Worm (Caenorhabditis elegans) whole organism, young adult: ENCODE data around the gene ttr-57.

Experiments
- B0019.2 ChIP-seq: fragments of 200-800 bp; sonication (Bioruptor generic); conservative IDR thresholded peaks from 2 replicates; pipeline ENCODE4 v1.3.6; 2022; ENCODE audit warnings: missing genetic modification reagents, missing genetic modification characterization, missing compliant biosample characterization
- B0261.1 ChIP-seq: sonication (generic microtip); optimal IDR thresholded peaks from 2 replicates; lab custom pipeline; 2016; ENCODE audit warnings: mild to moderate bottlenecking, missing genetic modification characterization, moderate library complexity, missing compliant biosample characterization
- C17E4.6 ChIP-seq: fragments of 200-800 bp; sonication (Bioruptor generic); IDR thresholded peaks from 2 replicates; pipeline ENCODE4 v1.3.6; 2022; ENCODE audit warnings: missing genetic modification reagents, missing genetic modification characterization, missing compliant biosample characterization
- D2030.7 ChIP-seq: fragments of 200-800 bp; sonication (Bioruptor generic); IDR thresholded peaks from 2 replicates; pipeline ENCODE4 v1.3.6; 2022; ENCODE audit warnings: missing genetic modification reagents, missing genetic modification characterization, missing compliant biosample characterization
- F10E7.11 ChIP-seq: sonication (generic microtip); optimal IDR thresholded peaks from 2 replicates; lab custom pipeline; 2017; ENCODE audit warnings: mild to moderate bottlenecking, missing genetic modification characterization, moderate library complexity, missing compliant biosample characterization
- F22D6.2 ChIP-seq: sonication (generic microtip); optimal IDR thresholded peaks from 2 replicates; lab custom pipeline; 2016; ENCODE audit warnings: mild to moderate bottlenecking, missing genetic modification characterization, missing compliant biosample characterization
- F37B4.10 ChIP-seq: fragments of 200-800 bp; sonication (Bioruptor generic); IDR thresholded peaks from 2 replicates; pipeline ENCODE4 v1.3.6; 2022; ENCODE audit warnings: missing genetic modification characterization, missing compliant biosample characterization
- F39B2.1 ChIP-seq: fragments of 200-800 bp; sonication (Bioruptor generic); IDR thresholded peaks from 2 replicates; pipeline ENCODE4 v1.3.6; 2022; ENCODE audit warnings: missing genetic modification reagents, missing genetic modification characterization, missing compliant biosample characterization
- F52B5.7 ChIP-seq: sonication (generic microtip); optimal IDR thresholded peaks from 2 replicates; lab custom pipeline; 2016; ENCODE audit warnings: mild to moderate bottlenecking, missing genetic modification characterization, missing compliant biosample characterization
- F55B11.4 ChIP-seq: sonication (generic microtip); optimal IDR thresholded peaks from 2 replicates; lab custom pipeline; 2016; ENCODE audit warnings: missing compliant biosample characterization, missing genetic modification characterization, borderline replicate concordance; ENCODE audit not compliant: insufficient read depth
- F57C9.4 ChIP-seq: sonication (generic microtip); optimal IDR thresholded peaks from 2 replicates; lab custom pipeline; 2017; ENCODE audit warnings: mild to moderate bottlenecking, missing genetic modification characterization, missing compliant biosample characterization
- K12H6.12 ChIP-seq: fragments of 200-800 bp; sonication (Bioruptor generic); optimal IDR thresholded peaks from 2 replicates; lab custom pipeline; 2018; ENCODE audit warnings: mild to moderate bottlenecking, missing genetic modification characterization, missing compliant biosample characterization
- T07F8.4 ChIP-seq: sonication (generic microtip); optimal IDR thresholded peaks from 2 replicates; lab custom pipeline; 2016; ENCODE audit warnings: mild to moderate bottlenecking, missing genetic modification characterization, moderate library complexity, missing compliant biosample characterization
- Y53F4B.3 ChIP-seq: fragments of 200-800 bp; sonication (Bioruptor generic); IDR thresholded peaks from 2 replicates; pipeline ENCODE4 v1.3.6; 2022; ENCODE audit warnings: missing genetic modification reagents, missing genetic modification characterization, missing compliant biosample characterization
- Y53G8AR.9 ChIP-seq: fragments of 200-800 bp; sonication (Bioruptor generic); conservative IDR thresholded peaks from 2 replicates; pipeline ENCODE4 v1.3.6; 2022; ENCODE audit warnings: missing genetic modification reagents, missing genetic modification characterization, missing compliant biosample characterization
- Y56A3A.18 ChIP-seq: fragments of 200-800 bp; sonication (Bioruptor generic); IDR thresholded peaks from 2 replicates; pipeline ENCODE4 v1.3.6; 2022; ENCODE audit warnings: missing genetic modification reagents, missing genetic modification characterization, missing compliant biosample characterization
- Y67H2A.10 ChIP-seq: fragments of 200-800 bp; sonication (Bioruptor generic); conservative IDR thresholded peaks from 2 replicates; pipeline ENCODE4 v1.3.6; 2022; ENCODE audit warnings: missing genetic modification reagents, missing genetic modification characterization, missing compliant biosample characterization
- Y95B8A.8 ChIP-seq: fragments of 200-800 bp; sonication (Bioruptor generic); IDR thresholded peaks from 2 replicates; pipeline ENCODE4 v1.3.6; 2022; ENCODE audit warnings: missing genetic modification reagents, missing genetic modification characterization, missing compliant biosample characterization
- ZK185.1 ChIP-seq: sonication (generic microtip); optimal IDR thresholded peaks from 2 replicates; lab custom pipeline; 2016; ENCODE audit warnings: mild to moderate bottlenecking, missing genetic modification characterization, missing compliant biosample characterization; ENCODE audit not compliant: poor library complexity, severe bottlenecking
- akir-1 ChIP-seq: fragments of 200-800 bp; sonication (Bioruptor generic); optimal IDR thresholded peaks from 2 replicates; lab custom pipeline; 2018; ENCODE audit warnings: mild to moderate bottlenecking, missing genetic modification characterization, moderate library complexity, missing compliant biosample characterization
- atf-7 ChIP-seq: sonication (generic microtip); optimal IDR thresholded peaks from 2 replicates; lab custom pipeline; 2017; ENCODE audit warnings: mild to moderate bottlenecking, missing genetic modification characterization, missing compliant biosample characterization
- bed-1 ChIP-seq: fragments of 200-800 bp; sonication (Bioruptor generic); IDR thresholded peaks from 2 replicates; pipeline ENCODE4 v1.3.6; 2022; ENCODE audit warnings: missing genetic modification reagents, missing genetic modification characterization, missing compliant biosample characterization
- ccch-3 ChIP-seq: fragments of 200-800 bp; sonication (Bioruptor generic); optimal IDR thresholded peaks from 2 replicates; lab custom pipeline; 2018; ENCODE audit warnings: mild to moderate bottlenecking, missing genetic modification characterization, missing compliant biosample characterization
- ceh-27 ChIP-seq: fragments of 200-800 bp; sonication (Bioruptor generic); optimal IDR thresholded peaks from 2 replicates; lab custom pipeline; 2018; ENCODE audit warnings: mild to moderate bottlenecking, missing genetic modification characterization, moderate library complexity, missing compliant biosample characterization
- ceh-58 ChIP-seq: fragments of 200-800 bp; sonication (Bioruptor generic); IDR thresholded peaks from 2 replicates; pipeline ENCODE4 v1.3.6; 2022; ENCODE audit warnings: missing genetic modification characterization, missing compliant biosample characterization
- ceh-91 ChIP-seq: fragments of 200-800 bp; sonication (Bioruptor generic); IDR thresholded peaks from 2 replicates; pipeline ENCODE4 v1.3.6; 2022; ENCODE audit warnings: missing genetic modification reagents, missing genetic modification characterization, missing compliant biosample characterization
- dpl-1 ChIP-seq: fragments of 150-350 bp; optimal IDR thresholded peaks from 2 replicates; lab custom pipeline; 2014; ENCODE audit warnings: missing biosample characterization, missing genetic modification reagents, missing genetic modification characterization
- ets-4 ChIP-seq: fragments of 200-800 bp; sonication (Bioruptor generic); optimal IDR thresholded peaks from 2 replicates; lab custom pipeline; 2018; ENCODE audit warnings: mild to moderate bottlenecking, missing genetic modification characterization, missing compliant biosample characterization
- fkh-3 ChIP-seq: sonication (generic microtip); optimal IDR thresholded peaks from 2 replicates; lab custom pipeline; 2016; ENCODE audit warnings: mild to moderate bottlenecking, missing genetic modification characterization, missing compliant biosample characterization
- hrde-1 ChIP-seq: sonication (generic microtip); optimal IDR thresholded peaks from 2 replicates; lab custom pipeline; 2016; ENCODE audit warnings: missing genetic modification characterization, mild to moderate bottlenecking, missing compliant biosample characterization, moderate library complexity, missing genotype, missing genetic modification reagents, borderline replicate concordance
- lin-35 ChIP-seq, 3 experiments: fragments of 150-350 bp in 2 of 3; sonication (generic microtip) in 1 of 3; optimal IDR thresholded peaks; 2 replicates each; lab custom pipeline; 2014 to 2018; ENCODE audit warnings: missing biosample characterization in 3 of 3, missing genetic modification characterization in 3 of 3, missing genetic modification reagents in 3 of 3
- lin-40 ChIP-seq: sonication (generic microtip); optimal IDR thresholded peaks from 2 replicates; lab custom pipeline; 2016; ENCODE audit warnings: missing genetic modification characterization, mild to moderate bottlenecking, missing compliant biosample characterization, missing genotype, missing genetic modification reagents
- lin-54 ChIP-seq: fragments of 200-800 bp; sonication (Bioruptor generic); optimal IDR thresholded peaks from 2 replicates; lab custom pipeline; 2018; ENCODE audit warnings: mild to moderate bottlenecking, missing genetic modification characterization, missing compliant biosample characterization
- lir-1 ChIP-seq: fragments of 200-800 bp; sonication (Bioruptor generic); conservative IDR thresholded peaks from 2 replicates; pipeline ENCODE4 v1.3.6; 2022; ENCODE audit warnings: missing genetic modification reagents, missing genetic modification characterization, missing compliant biosample characterization
- lsl-1 ChIP-seq: fragments of 200-800 bp; sonication (Bioruptor generic); optimal IDR thresholded peaks from 2 replicates; lab custom pipeline; 2018; ENCODE audit warnings: mild to moderate bottlenecking, missing genetic modification characterization, moderate library complexity, missing compliant biosample characterization
- madf-6 ChIP-seq: fragments of 200-800 bp; sonication (Bioruptor generic); IDR thresholded peaks from 2 replicates; pipeline ENCODE4 v1.3.6; 2022; ENCODE audit warnings: missing genetic modification reagents, missing genetic modification characterization, missing compliant biosample characterization
- madf-8 ChIP-seq: fragments of 200-800 bp; sonication (Bioruptor generic); conservative IDR thresholded peaks from 2 replicates; pipeline ENCODE4 v1.3.6; 2022; ENCODE audit warnings: missing genetic modification reagents, missing genetic modification characterization, missing compliant biosample characterization
- nfyb-1 ChIP-seq: fragments of 200-800 bp; sonication (Bioruptor generic); IDR thresholded peaks from 2 replicates; pipeline ENCODE4 v1.3.6; 2022; ENCODE audit warnings: missing genetic modification reagents, missing genetic modification characterization, missing compliant biosample characterization
- nhr-27 ChIP-seq: fragments of 200-800 bp; sonication (Bioruptor generic); optimal IDR thresholded peaks from 2 replicates; lab custom pipeline; 2018; ENCODE audit warnings: mild to moderate bottlenecking, missing genetic modification characterization, moderate library complexity, missing compliant biosample characterization
- pha-4 ChIP-seq: fragments of 150-350 bp; sonication (generic microtip); optimal IDR thresholded peaks from 2 replicates; lab custom pipeline; 2014; ENCODE audit warnings: missing biosample characterization, missing genetic modification reagents, missing genetic modification characterization
- repo-1 ChIP-seq: sonication (generic microtip); optimal IDR thresholded peaks from 2 replicates; lab custom pipeline; 2017; ENCODE audit warnings: mild to moderate bottlenecking, missing genetic modification characterization, missing compliant biosample characterization
- tbx-9 ChIP-seq: sonication (generic microtip); optimal IDR thresholded peaks from 2 replicates; lab custom pipeline; 2016; ENCODE audit warnings: borderline replicate concordance, missing genetic modification characterization, inconsistent platforms, missing compliant biosample characterization
- tlf-1 ChIP-seq: fragments of 200-800 bp; sonication (Bioruptor generic); optimal IDR thresholded peaks from 2 replicates; lab custom pipeline; 2018; ENCODE audit warnings: mild to moderate bottlenecking, missing genetic modification characterization, missing compliant biosample characterization
- unc-62 ChIP-seq: fragments of 150-350 bp; optimal IDR thresholded peaks from 2 replicates; lab custom pipeline; 2014; ENCODE audit warnings: missing biosample characterization, missing genetic modification reagents, missing genetic modification characterization
- xnd-1 ChIP-seq: sonication (generic microtip); optimal IDR thresholded peaks from 2 replicates; lab custom pipeline; 2016; ENCODE audit warnings: missing genotype, missing genetic modification reagents, missing genetic modification characterization, missing compliant biosample characterization
- zfh-2 ChIP-seq: fragments of 200-800 bp; sonication (Bioruptor generic); conservative IDR thresholded peaks from 2 replicates; pipeline ENCODE4 v1.3.6; 2022; ENCODE audit warnings: missing genetic modification reagents, missing genetic modification characterization, missing compliant biosample characterization
- ztf-22 ChIP-seq: fragments of 200-800 bp; sonication (Bioruptor generic); optimal IDR thresholded peaks from 2 replicates; lab custom pipeline; 2018; ENCODE audit warnings: mild to moderate bottlenecking, missing genetic modification characterization, moderate library complexity, missing compliant biosample characterization

The ttr-57 gene

DNA sequence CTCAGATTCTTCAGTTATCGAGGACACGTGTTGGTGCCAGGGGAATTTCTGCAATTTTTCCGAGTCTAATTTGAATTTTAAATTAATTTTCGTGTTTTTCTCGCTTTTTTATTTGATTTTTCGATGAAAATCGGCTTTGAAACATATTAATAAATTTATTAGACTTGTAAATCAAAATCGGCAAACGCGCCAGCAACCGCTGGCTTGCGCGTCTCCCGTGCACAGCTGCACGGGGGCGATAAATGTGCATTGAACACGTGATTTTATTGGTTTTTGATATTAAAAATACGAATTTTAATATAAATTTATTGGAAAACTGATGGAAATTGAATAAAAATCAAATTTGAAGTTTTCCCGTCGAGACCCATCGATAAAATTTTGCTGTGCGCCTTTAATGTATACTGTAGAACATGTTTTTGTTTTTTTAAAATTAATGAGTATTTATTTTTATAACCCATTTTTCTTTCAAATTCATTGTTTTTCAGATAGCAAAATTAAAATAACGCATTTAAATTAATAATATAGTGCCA, 24.3 kb upstream of the ttr-57 start, which contains the start of gene F26F2.7:
Gene F26F2.7 (plus strand): TSS at position 480 of the 530 bp plus-strand sequence.
- TF ChIP-seq fkh-3 (tag; lab: Kevin White, UChicago) (no peak), ceh-58 (GFP tag; lab: Robert Waterston, UW) (no peak), F57C9.4 (peak; percentile 32), madf-8 (GFP tag; lab: Robert Waterston, UW) (peak; percentile 99), lin-40 (tag; lab: Kevin White, UChicago) (peak; percentile 90), ccch-3 (no peak), repo-1 (peak; percentile 89), F39B2.1 (GFP tag; lab: Robert Waterston, UW) (no peak), nfyb-1 (GFP tag; lab: Robert Waterston, UW) (no peak; the same call in 1 of the 2 replicates), akir-1 (no peak), lin-35 (GFP tag; optimal IDR thresholded peaks at IDR 0.05; lab: Kevin White, UChicago) (peak in 2 of 3 experiments; percentile 4 to 82), Y56A3A.18 (GFP tag; lab: Robert Waterston, UW) (peak; percentile 59; the same call in 1 of the 2 replicates), B0261.1 (tag; lab: Kevin White, UChicago) (peak; percentile 25), unc-62 (no peak), F22D6.2 (peak; percentile 28), tbx-9 (tag; lab: Kevin White, UChicago) (no peak), zfh-2 (GFP tag; lab: Robert Waterston, UW) (peak; percentile 80), atf-7 (tag; lab: Kevin White, UChicago) (peak; percentile 83), F10E7.11 (tag; lab: Kevin White, UChicago) (peak; percentile 30), bed-1 (GFP tag; lab: Robert Waterston, UW) (no peak), lir-1 (GFP tag; lab: Robert Waterston, UW) (peak; percentile 80; the same call in 1 of the 2 replicates), D2030.7 (GFP tag; lab: Robert Waterston, UW) (peak; percentile 91), ets-4 (no peak), T07F8.4 (no peak), xnd-1 (tag; lab: Kevin White, UChicago) (peak; percentile 100), K12H6.12 (tag; lab: Kevin White, UChicago) (peak; percentile 71), F52B5.7 (tag; lab: Kevin White, UChicago) (no peak), pha-4 (tag; lab: Kevin White, UChicago) (peak; percentile 48), C17E4.6 (GFP tag; lab: Robert Waterston, UW) (peak; percentile 50; the same call in 1 of the 2 replicates), Y67H2A.10 (GFP tag; lab: Robert Waterston, UW) (peak; percentile 63; the same call in 1 of the 2 replicates), lin-54 (GFP tag; lab: Kevin White, UChicago) (peak; percentile 88), ceh-27 (GFP tag; lab: Kevin White, UChicago) (no peak), dpl-1 (GFP tag; lab: Kevin White, UChicago) (peak; percentile 59), F55B11.4 (tag; lab: Kevin White, UChicago) (no peak), lsl-1 (GFP tag; lab: Kevin White, UChicago) (peak; percentile 94), tlf-1 (GFP tag; lab: Kevin White, UChicago) (peak; percentile 92), Y53G8AR.9 (peak; percentile 88), ZK185.1 (no peak), nhr-27 (no peak), hrde-1 (tag; lab: Kevin White, UChicago) (no peak), Y95B8A.8 (peak; percentile 82; the same call in 1 of the 2 replicates), madf-6 (GFP tag; lab: Robert Waterston, UW) (peak; percentile 99), F37B4.10 (0 out of 2 replicates have a peak, but pooled peaks have one; percentile 20), Y53F4B.3 (GFP tag; lab: Robert Waterston, UW) (no peak), B0019.2 (0 out of 2 replicates have a peak, but pooled peaks have one; percentile 20), ztf-22 (GFP tag; lab: Kevin White, UChicago) (no peak), ceh-91 (GFP tag; lab: Robert Waterston, UW) (peak; percentile 87)
